Fruit fly (Drosophila melanogaster): ENCODE measurements around the gene dos.

dos gene

dm6 chr3L:2578737-2579136, 10.5 kb upstream of the dos start (continued):
- TF ChIP-seq CG11560 (tag; IDR thresholded peaks at IDR 0.05): no peak
- TF ChIP-seq gro (GFP tag; optimal IDR thresholded peaks at IDR 0.05): no peak
- TF ChIP-seq fd102C (GFP tag; optimal IDR thresholded peaks at IDR 0.05): no peak
- no peak for TF ChIP-seq CG15479 (GFP tag; optimal IDR thresholded peaks at IDR 0.05)
- peak; percentile 47 for TF ChIP-seq CG15696 (tag; optimal IDR thresholded peaks at IDR 0.05)
- TF ChIP-seq ac (GFP tag; optimal IDR thresholded peaks at IDR 0.05): no peak
- peak; percentile 4 for TF ChIP-seq CG5180 (GFP tag; optimal IDR thresholded peaks at IDR 0.05)
- TF ChIP-seq Deaf1 (tag; optimal IDR thresholded peaks at IDR 0.05): peak; percentile 31
- TF ChIP-seq Opbp (GFP tag; IDR thresholded peaks at IDR 0.05; ENCODE audit: partially characterized antibody): no peak
- no peak for TF ChIP-seq Rx (GFP tag; IDR thresholded peaks at IDR 0.05)
- peak; percentile 73 for TF ChIP-seq CG7839 (tag; optimal IDR thresholded peaks at IDR 0.05)
- TF ChIP-seq schlank (tag; optimal IDR thresholded peaks at IDR 0.05): no peak
- TF ChIP-seq CG3726 (GFP tag; IDR thresholded peaks at IDR 0.05): no peak
- TF ChIP-seq ci (GFP tag; IDR thresholded peaks at IDR 0.05): peak; percentile 75
- no peak for TF ChIP-seq Bgb (GFP tag; IDR thresholded peaks at IDR 0.05; ENCODE audit: partially characterized antibody)
- peak; percentile 54 for TF ChIP-seq tap (tag; optimal IDR thresholded peaks at IDR 0.05)
- no peak for TF ChIP-seq zen2 (GFP tag; IDR thresholded peaks at IDR 0.05; ENCODE audit: partially characterized antibody)
- TF ChIP-seq Nf-YA (GFP tag; IDR thresholded peaks at IDR 0.05): no peak
- no peak for TF ChIP-seq CG14965 (GFP tag; optimal IDR thresholded peaks at IDR 0.05; ENCODE audit: borderline replicate concordance)
- no peak for TF ChIP-seq CG6854 (GFP tag; optimal IDR thresholded peaks at IDR 0.05)
- TF ChIP-seq CG8924 (tag; optimal IDR thresholded peaks at IDR 0.05): peak; percentile 66
- TF ChIP-seq Camta (GFP tag; optimal IDR thresholded peaks at IDR 0.05): peak; percentile 55
- TF ChIP-seq CG17361 (GFP tag; IDR thresholded peaks at IDR 0.05): peak; percentile 74
- peak; percentile 67 for TF ChIP-seq Oli (tag; optimal IDR thresholded peaks at IDR 0.05)
- no peak for TF ChIP-seq CG42726 (GFP tag; IDR thresholded peaks at IDR 0.05; ENCODE audit: partially characterized antibody)
- peak; percentile 55 for TF ChIP-seq bab2 (GFP tag; optimal IDR thresholded peaks at IDR 0.05)
- TF ChIP-seq MBD-R2 (GFP tag; IDR thresholded peaks at IDR 0.05): peak; percentile 14; the same call in 1 of the 2 replicates
- TF ChIP-seq lab (GFP tag; optimal IDR thresholded peaks at IDR 0.05): peak; percentile 76
- TF ChIP-seq nau (GFP tag; optimal IDR thresholded peaks at IDR 0.05): peak; percentile 31
- TF ChIP-seq CG13123 (GFP tag; optimal IDR thresholded peaks at IDR 0.05): no peak
- TF ChIP-seq CG2889 (GFP tag; IDR thresholded peaks at IDR 0.05): no peak
- TF ChIP-seq CG6765 (GFP tag; optimal IDR thresholded peaks at IDR 0.05): no peak
- 0 out of 2 replicates have a peak, but pooled peaks have one; percentile 22 for TF ChIP-seq CG31224 (GFP tag; IDR thresholded peaks at IDR 0.05)
- no peak for TF ChIP-seq CG6791 (GFP tag; IDR thresholded peaks at IDR 0.05; ENCODE audit: partially characterized antibody)
- TF ChIP-seq dm (GFP tag; optimal IDR thresholded peaks at IDR 0.05): peak; percentile 22
- no peak for TF ChIP-seq Gsc (GFP tag; IDR thresholded peaks at IDR 0.05)
- TF ChIP-seq kay (GFP tag; optimal IDR thresholded peaks at IDR 0.05): no peak
- TF ChIP-seq CG18764 (GFP tag; optimal IDR thresholded peaks at IDR 0.05): peak; percentile 5
- peak; percentile 36; the same call in 2 of the 3 replicates for TF ChIP-seq B-H1 (GFP tag; IDR thresholded peaks at IDR 0.05)
- peak; percentile 29 for TF ChIP-seq zfh2 (GFP tag; optimal IDR thresholded peaks at IDR 0.05)
- TF ChIP-seq CG8944 (GFP tag; optimal IDR thresholded peaks at IDR 0.05): peak; percentile 48
- peak; percentile 65 for TF ChIP-seq az2 (GFP tag; optimal IDR thresholded peaks at IDR 0.05)
- peak; percentile 63; the same call in 2 of the 3 replicates for TF ChIP-seq CG11695 (GFP tag; IDR thresholded peaks at IDR 0.05)
- TF ChIP-seq lola (GFP tag; optimal IDR thresholded peaks at IDR 0.05): peak in 1 of 3 experiments; percentile 79
- no peak for TF ChIP-seq grn (GFP tag; optimal IDR thresholded peaks at IDR 0.05)
- no peak for TF ChIP-seq insv (GFP tag; optimal IDR thresholded peaks at IDR 0.05)
- TF ChIP-seq CG13894 (tag; optimal IDR thresholded peaks at IDR 0.05): peak; percentile 23
- no peak for TF ChIP-seq Lpt (GFP tag; optimal IDR thresholded peaks at IDR 0.05)
- TF ChIP-seq wek (GFP tag; optimal IDR thresholded peaks at IDR 0.05): no peak
- TF ChIP-seq NK7.1 (GFP tag; optimal IDR thresholded peaks at IDR 0.05): no peak
- TF ChIP-seq GATAe (GFP tag; conservative IDR thresholded peaks at IDR 0.05): no peak
